Fruit fly (Drosophila melanogaster) whole organism, embryonic: ENCODE results near the gene Suv3.

ENCODE experiments used
- CG7357 ChIP-seq: fragments of 200-800 bp; sonication (Bioruptor generic); IDR thresholded peaks from 3 replicates; pipeline ENCODE4 v1.3.6; 2022; ENCODE audit warnings: missing biosample characterization, missing genetic modification characterization
- cad ChIP-seq: fragments of >200 bp; optimal IDR thresholded peaks from 2 replicates; lab custom pipeline; 2017; ENCODE audit warnings: missing biosample characterization, missing genetic modification characterization

- TF ChIP-seq cad (GFP tag; lab: Kevin White, UChicago): no peak
- no peak for TF ChIP-seq CG7357 (GFP tag; lab: Robert Waterston, UW)
These were observed 29.1 kb upstream of the Suv3 start for dm6 chr3R:4282207-4282606.
